Fruit fly (Drosophila melanogaster) whole organism, pupa: ENCODE data around the gene Z600.

ENCODE experiments used
- CG10348 ChIP-seq: fragments of 200-800 bp; sonication (Bioruptor generic); IDR thresholded peaks from 2 replicates; pipeline ENCODE4 v1.3.6; 2022; ENCODE audit warnings: missing biosample characterization, missing genetic modification characterization
- CG12605 ChIP-seq: fragments of 200-800 bp; sonication (Bioruptor generic); IDR thresholded peaks from 2 replicates; pipeline ENCODE4 v1.3.6; 2022; ENCODE audit warnings: missing biosample characterization, missing genetic modification characterization
- CG13204 ChIP-seq: fragments of 200-800 bp; sonication (Bioruptor generic); optimal IDR thresholded peaks from 2 replicates; lab custom pipeline; 2018; ENCODE audit warnings: missing biosample characterization, mild to moderate bottlenecking, missing genetic modification characterization, moderate library complexity
- CG14655 ChIP-seq: fragments of 200-800 bp; sonication (Bioruptor generic); optimal IDR thresholded peaks from 3 replicates; lab custom pipeline; 2017; ENCODE audit warnings: mild to moderate bottlenecking, missing biosample characterization, missing genetic modification reagents, missing genetic modification characterization
- CG15710 ChIP-seq: fragments of 200-800 bp; sonication (Bioruptor generic); optimal IDR thresholded peaks from 2 replicates; lab custom pipeline; 2018; ENCODE audit warnings: missing biosample characterization, mild to moderate bottlenecking, missing genetic modification characterization, moderate library complexity
- CG17806 ChIP-seq: fragments of 200-800 bp; sonication (Bioruptor generic); optimal IDR thresholded peaks from 2 replicates; lab custom pipeline; 2018; ENCODE audit warnings: missing biosample characterization, mild to moderate bottlenecking, missing genetic modification characterization, moderate library complexity
- CG32121 ChIP-seq: fragments of 200-800 bp; sonication (Bioruptor generic); IDR thresholded peaks from 2 replicates; pipeline ENCODE4 v1.3.6; 2022; ENCODE audit warnings: missing biosample characterization, missing genetic modification characterization
- CG34367 ChIP-seq: fragments of 200-800 bp; sonication (Bioruptor generic); optimal IDR thresholded peaks from 2 replicates; lab custom pipeline; 2018; ENCODE audit warnings: missing biosample characterization, mild to moderate bottlenecking, missing genetic modification characterization
- CG4496 ChIP-seq: fragments of 200-800 bp; sonication (Bioruptor generic); IDR thresholded peaks from 3 replicates; pipeline ENCODE4 v1.3.6; 2022; ENCODE audit warnings: missing biosample characterization, missing genetic modification characterization
- CG8159 ChIP-seq: fragments of 200-800 bp; sonication (Bioruptor generic); optimal IDR thresholded peaks from 3 replicates; lab custom pipeline; 2018; ENCODE audit warnings: missing biosample characterization, mild to moderate bottlenecking, missing genetic modification characterization, moderate library complexity
- CG8301 ChIP-seq: fragments of 200-800 bp; sonication (Bioruptor generic); optimal IDR thresholded peaks from 2 replicates; lab custom pipeline; 2018; ENCODE audit warnings: missing biosample characterization, mild to moderate bottlenecking, missing genetic modification characterization
- CG9948 ChIP-seq: fragments of 200-800 bp; sonication (Bioruptor generic); optimal IDR thresholded peaks from 2 replicates; lab custom pipeline; 2018; ENCODE audit warnings: missing biosample characterization, mild to moderate bottlenecking, missing genetic modification characterization, moderate library complexity
- D1 ChIP-seq: fragments of 200-800 bp; sonication (Bioruptor generic); optimal IDR thresholded peaks from 2 replicates; lab custom pipeline; 2018; ENCODE audit warnings: missing biosample characterization, mild to moderate bottlenecking, missing genetic modification characterization, moderate library complexity
- EcR ChIP-seq: fragments of 200-800 bp; sonication (Bioruptor generic); optimal IDR thresholded peaks from 3 replicates; lab custom pipeline; 2019; ENCODE audit warnings: missing biosample characterization, missing genetic modification characterization, mild to moderate bottlenecking, moderate library complexity, missing genetic modification reagents
- Ets98B ChIP-seq: fragments of 200-800 bp; sonication (Bioruptor generic); IDR thresholded peaks from 2 replicates; pipeline ENCODE4 v1.3.6; 2022; ENCODE audit warnings: missing biosample characterization, missing genetic modification characterization
- Pif1A ChIP-seq: fragments of 200-800 bp; sonication (Bioruptor generic); optimal IDR thresholded peaks from 3 replicates; lab custom pipeline; 2016; ENCODE audit warnings: missing biosample characterization, missing genetic modification characterization
- Pif1B ChIP-seq: fragments of 200-800 bp; sonication (Bioruptor generic); optimal IDR thresholded peaks from 3 replicates; lab custom pipeline; 2016; ENCODE audit warnings: missing biosample characterization, missing genetic modification characterization
- Snoo ChIP-seq: fragments of 200-800 bp; sonication (Bioruptor generic); optimal IDR thresholded peaks from 3 replicates; lab custom pipeline; 2017; ENCODE audit warnings: missing biosample characterization, mild to moderate bottlenecking, missing genetic modification characterization, inconsistent platforms
- fd96Ca ChIP-seq: fragments of 200-800 bp; sonication (Bioruptor generic); IDR thresholded peaks from 3 replicates; pipeline ENCODE4 v1.3.6; 2022; ENCODE audit warnings: missing biosample characterization, missing genetic modification characterization
- gl ChIP-seq: fragments of 200-800 bp; sonication (Bioruptor generic); optimal IDR thresholded peaks from 2 replicates; lab custom pipeline; 2018; ENCODE audit warnings: missing biosample characterization, mild to moderate bottlenecking, missing genetic modification characterization
- rn ChIP-seq: fragments of 200-800 bp; sonication (Bioruptor generic); IDR thresholded peaks from 2 replicates; pipeline ENCODE4 v1.3.6; 2022; ENCODE audit warnings: missing biosample characterization, missing genetic modification characterization

The Z600 gene

DNA sequence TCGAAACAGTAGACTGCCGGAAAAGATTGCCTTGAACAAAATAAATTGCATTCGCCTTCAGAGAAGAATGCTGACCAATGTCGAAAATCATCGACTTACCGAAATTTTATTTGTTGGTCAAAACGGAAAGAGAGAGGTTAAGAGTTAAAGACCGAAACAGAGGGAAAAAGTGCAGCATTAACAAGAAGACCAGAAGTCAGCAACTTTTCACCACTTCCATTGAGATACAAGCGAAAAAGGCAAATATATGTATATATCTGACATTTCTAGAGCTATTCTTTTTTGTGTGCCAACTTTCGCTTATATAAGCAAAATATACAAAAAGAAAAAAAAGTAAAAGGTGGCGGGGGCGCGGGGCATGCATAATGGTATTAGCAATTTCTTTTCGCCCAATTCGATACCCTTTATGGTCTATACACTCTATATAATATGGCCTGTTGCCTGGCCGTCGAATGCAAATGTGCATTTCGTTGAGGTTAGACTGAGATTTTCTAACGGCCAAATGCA is 31.1 kb downstream of the Z600 start:
- no peak for TF ChIP-seq CG12605 (GFP tag; lab: Robert Waterston, UW)
- TF ChIP-seq, all 21 proteins: peak for 0

DNA sequence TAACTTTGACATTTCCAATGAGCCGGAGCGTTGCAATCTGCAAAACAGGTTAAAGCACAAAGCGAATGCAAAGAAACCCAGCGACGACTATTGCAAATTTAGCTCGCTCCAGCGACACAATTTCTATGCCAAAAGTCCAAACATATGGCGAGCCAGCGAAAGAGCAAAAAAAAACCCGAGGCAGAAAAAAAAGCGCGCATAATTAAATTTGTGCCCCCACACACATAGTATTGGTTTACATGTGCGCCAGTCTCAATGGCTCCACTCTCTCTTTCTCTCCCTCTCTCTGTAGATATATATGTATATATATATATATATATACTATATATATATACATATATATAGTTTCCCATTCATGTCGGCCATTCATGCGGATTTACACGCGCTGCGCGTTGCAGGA is 31.8 kb downstream of the Z600 start:
- TF ChIP-seq EcR (GFP tag; lab: Kevin White, UChicago) (no peak), CG12605 (GFP tag; lab: Robert Waterston, UW) (0 out of 2 replicates have a peak, but pooled peaks have one; percentile 8), CG32121 (GFP tag; lab: Robert Waterston, UW) (no peak), CG14655 (GFP tag; lab: Kevin White, UChicago) (peak; percentile 1)

DNA sequence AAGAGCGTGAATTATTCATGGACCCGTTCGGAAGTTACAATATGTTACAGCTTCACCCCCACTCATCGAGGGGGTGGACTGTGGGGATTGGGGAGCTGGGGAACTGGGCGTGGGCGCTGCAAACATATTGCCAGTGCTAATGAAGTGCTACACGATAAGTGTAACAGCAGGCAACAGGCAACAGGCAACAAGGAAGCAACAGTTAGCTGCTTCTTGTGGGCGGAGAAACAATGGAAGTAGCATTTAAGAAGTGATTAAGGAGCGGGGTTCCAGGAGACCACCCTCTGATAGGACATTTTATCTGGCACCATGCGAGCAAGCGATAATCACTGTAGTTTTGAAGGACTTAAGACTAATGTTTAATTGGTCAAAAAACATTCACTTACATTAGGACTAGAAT is 32.4 kb downstream of the Z600 start:
- TF ChIP-seq CG17806 (tag; lab: Kevin White, UChicago) (no peak), CG15710 (tag; lab: Kevin White, UChicago) (no peak)
- TF ChIP-seq, all 21 proteins: peak for 0

DNA sequence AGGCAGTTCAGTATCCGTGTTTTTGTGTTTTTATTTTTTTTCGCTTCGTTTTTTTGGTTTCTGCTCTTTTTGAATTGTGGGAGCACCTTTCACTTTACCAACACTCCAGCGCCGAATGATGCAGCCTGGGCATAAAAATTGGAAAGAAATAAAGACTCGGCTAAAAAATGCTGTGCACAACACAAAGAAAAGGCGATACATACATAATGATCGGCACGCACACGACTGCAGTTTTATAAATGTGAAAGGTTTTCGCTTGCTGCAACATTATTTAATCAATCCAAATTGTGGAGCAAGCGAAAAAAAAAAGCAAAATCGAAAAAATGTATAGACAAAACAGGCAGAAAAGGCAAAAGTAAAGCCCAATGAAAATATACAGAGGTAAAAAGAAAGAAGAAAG is 34.2 kb downstream of the Z600 start:
- TF ChIP-seq CG4496: 0 out of 3 replicates have a peak, but pooled peaks have one; percentile 2
- no peak for TF ChIP-seq CG8301 (tag; lab: Kevin White, UChicago)
- TF ChIP-seq, all 21 proteins: peak for 1

DNA sequence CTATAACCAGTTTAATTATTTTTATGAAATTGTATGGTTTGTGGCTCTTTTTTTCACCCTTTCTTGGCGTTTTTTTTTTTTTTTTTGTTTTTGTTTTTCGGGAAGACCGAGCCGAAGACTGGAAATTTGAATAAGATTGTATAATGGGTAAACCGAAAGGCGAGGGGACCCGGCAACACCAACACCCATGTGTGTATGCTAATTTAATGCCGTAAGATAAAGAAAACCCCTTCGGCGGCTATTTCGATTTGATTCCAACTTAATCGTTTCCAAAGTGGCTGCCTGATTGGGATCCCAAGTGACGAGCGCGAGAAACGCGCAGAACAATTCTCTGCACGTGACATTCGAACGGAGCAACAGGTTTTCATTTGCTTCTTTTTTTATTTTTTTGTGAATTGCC is 34.6 kb downstream of the Z600 start:
- TF ChIP-seq CG12605 (GFP tag; lab: Robert Waterston, UW) (no peak), CG10348 (GFP tag; lab: Robert Waterston, UW) (no peak), CG14655 (GFP tag; lab: Kevin White, UChicago) (no peak), CG9948 (tag; lab: Kevin White, UChicago) (no peak), EcR (GFP tag; lab: Kevin White, UChicago) (no peak), rn (GFP tag; lab: Robert Waterston, UW) (no peak), CG17806 (tag; lab: Kevin White, UChicago) (no peak), CG8301 (tag; lab: Kevin White, UChicago) (no peak), CG4496 (no peak), CG34367 (tag; lab: Kevin White, UChicago) (no peak), fd96Ca (GFP tag; lab: Robert Waterston, UW) (no peak), D1 (tag; lab: Kevin White, UChicago) (no peak), CG8159 (tag; lab: Kevin White, UChicago) (no peak), Pif1B (GFP tag; lab: Kevin White, UChicago) (no peak), gl (tag; lab: Kevin White, UChicago) (no peak), CG32121 (GFP tag; lab: Robert Waterston, UW) (no peak), CG13204 (no peak), Ets98B (GFP tag; lab: Robert Waterston, UW) (no peak)

DNA sequence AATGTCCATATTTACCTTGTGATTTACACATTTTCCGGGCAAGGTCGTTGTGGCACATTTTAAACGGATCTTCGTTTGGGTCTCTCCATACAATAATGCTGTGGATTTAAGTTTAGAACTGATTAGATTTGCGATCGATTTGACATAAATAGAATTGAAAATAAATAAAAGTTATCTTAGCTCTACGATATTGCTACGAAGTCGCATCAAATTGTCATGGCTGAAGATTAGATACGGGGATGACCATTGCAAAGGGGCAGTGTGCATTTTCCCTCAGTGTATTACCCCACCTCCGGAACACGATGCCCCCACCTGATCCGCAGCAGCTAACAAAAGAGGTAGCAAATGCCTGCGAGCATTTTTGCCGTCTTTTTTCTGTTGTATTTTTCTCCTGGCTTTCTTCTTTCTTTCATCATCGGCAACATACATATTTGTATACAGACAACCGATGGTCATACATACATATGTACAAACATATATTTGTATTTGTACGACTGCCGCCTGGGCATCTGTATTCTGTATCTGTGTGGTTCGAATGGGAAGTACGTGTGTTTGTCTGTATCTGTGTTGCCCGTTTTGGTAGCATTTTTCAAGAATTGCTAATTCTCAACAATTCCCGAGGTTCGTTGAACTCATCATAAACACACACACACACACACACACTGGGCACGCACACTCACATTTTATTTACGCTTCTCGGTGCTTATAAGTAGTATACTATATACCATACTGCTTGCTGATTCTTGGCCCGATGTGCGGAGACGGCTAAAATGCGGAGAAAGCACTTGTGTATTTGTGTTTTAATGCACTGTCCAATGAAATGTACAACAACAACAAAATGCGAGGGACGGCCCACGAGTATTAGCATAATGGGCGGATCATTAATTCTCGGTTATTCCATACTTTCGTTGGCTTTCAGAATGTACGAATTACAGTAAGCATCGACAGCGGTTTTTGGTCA is 35.9 kb downstream of the Z600 start:
- TF ChIP-seq CG4496 (peak; percentile 15; the same call in 1 of the 3 replicates), fd96Ca (GFP tag; lab: Robert Waterston, UW) (no peak; the same call in 2 of the 3 replicates), CG13204 (no peak), CG9948 (tag; lab: Kevin White, UChicago) (no peak), CG17806 (tag; lab: Kevin White, UChicago) (no peak), Pif1B (GFP tag; lab: Kevin White, UChicago) (no peak), gl (tag; lab: Kevin White, UChicago) (no peak), D1 (tag; lab: Kevin White, UChicago) (no peak), CG32121 (GFP tag; lab: Robert Waterston, UW) (no peak), rn (GFP tag; lab: Robert Waterston, UW) (no peak), EcR (GFP tag; lab: Kevin White, UChicago) (peak; percentile 72), Ets98B (GFP tag; lab: Robert Waterston, UW) (peak; percentile 11; the same call in 1 of the 2 replicates), Pif1A (GFP tag; lab: Kevin White, UChicago) (peak; percentile 20), CG8301 (tag; lab: Kevin White, UChicago) (peak; percentile 44), Snoo (tag; lab: Kevin White, UChicago) (peak; percentile 24), CG14655 (GFP tag; lab: Kevin White, UChicago) (peak; percentile 60)
- TF ChIP-seq, all 21 proteins: peak for 7
